Fruit fly (Drosophila melanogaster) Kc167 (cell line): ENCODE data around the gene CG14995.

ENCODE experiments used
- h ChIP-seq: fragments of >200 bp; optimal IDR thresholded peaks from 3 replicates; lab custom pipeline; 2018; ENCODE audit warnings: missing external identifiers
- insv ChIP-seq: fragments of >200 bp; optimal IDR thresholded peaks from 3 replicates; lab custom pipeline; 2018; ENCODE audit warnings: missing external identifiers

dm6 chr3L:4118339-4118738 lies 15.3 kb upstream of the CG14995 start:
- TF ChIP-seq h (lab: Kevin White, UChicago) (no peak), insv (lab: Kevin White, UChicago) (no peak)
